Fruit fly (Drosophila melanogaster) Kc167 (cell line): ENCODE measurements around the gene Sfxn2.

ENCODE experiments used
- Myc ChIP-seq: fragments of >200 bp; optimal IDR thresholded peaks from 2 replicates; lab custom pipeline; 2017; ENCODE audit warnings: missing external identifiers
- psq ChIP-seq: fragments of >200 bp; optimal IDR thresholded peaks from 2 replicates; lab custom pipeline; 2017; ENCODE audit warnings: missing external identifiers

DNA sequence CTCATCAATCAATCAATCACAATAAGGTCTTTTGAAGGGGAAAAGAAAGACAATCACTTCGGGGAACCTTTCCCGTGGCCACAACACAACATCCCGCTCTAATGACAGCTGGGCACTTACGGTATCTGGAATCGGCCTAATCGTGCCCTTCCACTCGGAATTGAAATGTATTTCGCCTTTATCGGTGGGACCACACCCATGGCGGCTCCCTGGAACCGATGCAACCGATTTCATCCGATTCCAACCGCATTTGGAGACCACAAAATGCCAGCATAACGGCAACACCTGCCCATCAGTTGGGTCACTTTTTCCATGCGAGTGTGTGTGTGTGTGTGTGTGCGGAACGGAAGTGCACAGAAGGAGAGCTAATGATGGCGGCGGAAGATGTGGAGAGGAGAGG lies 30.3 kb upstream of the Sfxn2 start:
- TF ChIP-seq psq (lab: Kevin White, UChicago) (no peak), Myc (no peak)
